Worm (Caenorhabditis elegans) whole organism, L2 larva: ENCODE results near the gene skr-7.

Experiments used
- ama-1 ChIP-seq: fragments of 150-350 bp; optimal IDR thresholded peaks from 2 replicates; lab custom pipeline; 2018; ENCODE audit warnings: inconsistent platforms
- elt-1 ChIP-seq: fragments of 150-350 bp; optimal IDR thresholded peaks from 2 replicates; lab custom pipeline; 2014; ENCODE audit warnings: missing biosample characterization, missing genetic modification characterization
- lsy-2 ChIP-seq, 2 experiments: fragments of 150-350 bp in 1 of 2; sonication (generic microtip) in 1 of 2; optimal IDR thresholded peaks; 2 replicates each; lab custom pipeline; 2014 to 2017; ENCODE audit warnings: missing biosample characterization in 2 of 2, missing genetic modification characterization in 2 of 2
- mbf-1 ChIP-seq: sonication (generic microtip); optimal IDR thresholded peaks from 2 replicates; lab custom pipeline; 2017; ENCODE audit warnings: missing biosample characterization, missing genetic modification characterization
- nhr-10 ChIP-seq: sonication (generic microtip); optimal IDR thresholded peaks from 2 replicates; lab custom pipeline; 2017; ENCODE audit warnings: missing biosample characterization, missing genetic modification characterization
- nhr-12 ChIP-seq: fragments of 150-350 bp; optimal IDR thresholded peaks from 2 replicates; lab custom pipeline; 2014; ENCODE audit warnings: missing biosample characterization, missing genetic modification characterization
- nhr-237 ChIP-seq: fragments of 150-350 bp; optimal IDR thresholded peaks from 2 replicates; lab custom pipeline; 2014; ENCODE audit warnings: missing biosample characterization, missing genetic modification characterization
- nhr-25 ChIP-seq: fragments of 150-350 bp; sonication (generic microtip); optimal IDR thresholded peaks from 3 replicates; lab custom pipeline; 2014; ENCODE audit warnings: missing biosample characterization, missing genetic modification characterization
- snpc-4 ChIP-seq: fragments of 150-350 bp; optimal IDR thresholded peaks from 2 replicates; lab custom pipeline; 2014; ENCODE audit warnings: missing biosample characterization, missing genetic modification characterization
- unc-62 ChIP-seq: fragments of 150-350 bp; optimal IDR thresholded peaks from 2 replicates; lab custom pipeline; 2014; ENCODE audit warnings: missing biosample characterization, missing genetic modification reagents, missing genetic modification characterization
- zag-1 ChIP-seq: fragments of 150-350 bp; optimal IDR thresholded peaks from 2 replicates; lab custom pipeline; 2014; ENCODE audit warnings: missing biosample characterization, missing genetic modification characterization

DNA sequence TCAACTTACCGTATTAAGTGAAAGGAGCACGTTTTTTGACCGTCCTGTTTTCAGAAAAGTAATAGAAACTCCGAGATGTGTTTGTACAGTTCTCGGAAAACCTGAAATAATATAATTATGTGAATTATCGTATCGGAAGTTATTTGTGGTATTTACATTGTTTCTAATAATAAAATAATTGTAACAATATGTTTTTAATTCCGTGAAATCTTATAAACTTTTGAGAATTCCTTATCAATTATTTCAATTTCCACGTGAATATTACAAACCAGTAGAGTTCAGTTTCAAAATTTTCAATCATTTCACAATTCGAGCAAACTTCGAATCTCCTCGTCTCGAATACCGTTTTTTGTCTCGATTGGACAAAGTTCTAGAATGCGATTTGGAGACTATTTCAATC, 48.8 kb downstream of the skr-7 start, which contains the start of gene T08H10.3:
- TF ChIP-seq nhr-10, result no peak
- TF ChIP-seq nhr-12, result no peak
- TF ChIP-seq snpc-4 (tag; lab: Kevin White, UChicago), result no peak
- no peak for TF ChIP-seq mbf-1 (tag; lab: Kevin White, UChicago)
- TF ChIP-seq lsy-2 (tag; optimal IDR thresholded peaks at IDR 0.05; lab: Kevin White, UChicago), result no peak
- no peak for TF ChIP-seq nhr-237 (tag; lab: Kevin White, UChicago)
- TF ChIP-seq nhr-25, result no peak
- no peak for TF ChIP-seq zag-1 (tag; lab: Kevin White, UChicago)
- no peak for TF ChIP-seq ama-1 (lab: Kevin White, UChicago)
- no peak for TF ChIP-seq unc-62 (GFP tag; lab: Kevin White, UChicago)
- no peak for TF ChIP-seq elt-1 (tag; lab: Kevin White, UChicago)
